Fruit fly (Drosophila melanogaster) Kc167 (cell line): ENCODE measurements around the gene mtg.

ENCODE experiments used
- Sin3A ChIP-seq: fragments of >200 bp; optimal IDR thresholded peaks from 2 replicates; lab custom pipeline; 2018; ENCODE audit warnings: missing external identifiers
- h ChIP-seq: fragments of >200 bp; optimal IDR thresholded peaks from 3 replicates; lab custom pipeline; 2018; ENCODE audit warnings: missing external identifiers
- insv ChIP-seq: fragments of >200 bp; optimal IDR thresholded peaks from 3 replicates; lab custom pipeline; 2018; ENCODE audit warnings: missing external identifiers
- psq ChIP-seq: fragments of >200 bp; optimal IDR thresholded peaks from 2 replicates; lab custom pipeline; 2017; ENCODE audit warnings: missing external identifiers
- ttk ChIP-seq: sonication (Bioruptor generic); optimal IDR thresholded peaks from 2 replicates; lab custom pipeline; 2017; ENCODE audit warnings: missing external identifiers

- TF ChIP-seq psq (lab: Kevin White, UChicago) (no peak), ttk (lab: Kevin White, UChicago) (no peak), Sin3A (lab: Kevin White, UChicago) (no peak), h (lab: Kevin White, UChicago) (no peak), insv (lab: Kevin White, UChicago) (no peak)
Measured at dm6 chr3R:8207276-8207654, 43.0 kb upstream of the mtg start.
